Fruit fly (Drosophila melanogaster): Measurements from ENCODE around the gene Ir21a.
A peak's percentile ranks its signal among the peaks of the same experiment; 100 is the strongest.

Ir21a gene

DNA sequence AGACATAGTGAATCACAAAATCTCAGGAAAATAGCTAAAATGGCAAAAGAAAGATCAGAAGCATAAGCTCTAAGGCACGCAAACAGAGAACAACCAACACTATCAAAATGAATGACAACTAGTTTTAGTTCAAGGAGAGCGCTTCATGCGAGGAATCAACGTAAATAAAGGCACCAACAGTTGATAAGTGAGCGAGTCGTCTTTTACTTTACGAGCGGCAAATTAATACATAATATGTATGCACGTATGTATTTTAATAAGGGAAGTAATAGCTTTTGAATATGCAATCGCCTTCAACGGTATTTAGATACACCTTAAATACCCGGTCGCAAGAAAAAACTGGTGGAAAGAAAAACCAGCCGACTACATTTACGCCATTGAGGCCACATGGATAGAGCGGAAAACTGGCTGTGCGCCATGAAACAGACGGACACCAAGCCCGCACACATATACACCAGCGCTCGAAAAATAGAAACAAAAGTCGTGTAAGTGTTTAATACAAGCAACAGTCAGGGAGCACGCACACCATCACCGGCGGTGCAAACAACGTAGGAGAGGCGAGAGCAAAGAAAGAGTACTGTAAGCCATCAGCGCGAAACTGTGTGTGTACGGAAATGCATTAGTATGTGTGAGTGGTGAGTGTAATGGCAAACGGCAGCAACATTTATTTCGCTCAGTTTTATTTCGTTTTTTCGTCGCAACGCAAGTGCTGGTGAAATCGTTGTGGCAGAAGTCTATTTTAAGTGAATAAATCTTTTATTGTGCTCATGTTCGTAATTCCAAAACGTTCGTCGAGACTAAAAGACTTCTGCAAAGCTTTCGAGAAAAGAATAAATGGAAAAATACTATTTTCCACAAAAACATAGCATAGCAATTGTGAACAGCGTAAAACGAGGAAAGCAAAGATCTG, 41.7 kb upstream of the Ir21a start, which contains the start of gene dbr:
TSS of gene dbr (plus strand) at position 114 of the 910 bp plus-strand sequence.
- TF ChIP-seq woc (GFP tag; optimal IDR thresholded peaks at IDR 0.05) (no peak), CG9705 (GFP tag; optimal IDR thresholded peaks at IDR 0.05) (no peak), OdsH (GFP tag; optimal IDR thresholded peaks at IDR 0.05) (peak; percentile 13), psq (GFP tag; optimal IDR thresholded peaks at IDR 0.05) (peak; percentile 80), CrebA (GFP tag; optimal IDR thresholded peaks at IDR 0.05; ENCODE audit: borderline replicate concordance) (peak; percentile 62), sv (GFP tag; optimal IDR thresholded peaks at IDR 0.05) (no peak), Jra (GFP tag; optimal IDR thresholded peaks at IDR 0.05) (peak; percentile 28), Abd-B (GFP tag; optimal IDR thresholded peaks at IDR 0.05) (no peak), Sp1 (GFP tag; optimal IDR thresholded peaks at IDR 0.05) (peak; percentile 55), Dif (GFP tag; optimal IDR thresholded peaks at IDR 0.05; ENCODE audit: partially characterized antibody) (peak; percentile 86), foxo (GFP tag; optimal IDR thresholded peaks at IDR 0.05) (peak in 1 of 2 experiments; percentile 20), Rel (GFP tag; optimal IDR thresholded peaks at IDR 0.05) (peak; percentile 82), Rel (tag; optimal IDR thresholded peaks at IDR 0.05) (no peak), HLH106 (tag; optimal IDR thresholded peaks at IDR 0.05) (peak; percentile 10), Mio (GFP tag; optimal IDR thresholded peaks at IDR 0.05) (no peak), sage (GFP tag; optimal IDR thresholded peaks at IDR 0.05) (no peak), fru (GFP tag; optimal IDR thresholded peaks at IDR 0.05) (no peak), ey (GFP tag; optimal IDR thresholded peaks at IDR 0.05) (no peak), N (GFP tag; optimal IDR thresholded peaks at IDR 0.05) (peak; percentile 84), jim (GFP tag; optimal IDR thresholded peaks at IDR 0.05) (no peak), CG32264 (GFP tag; optimal IDR thresholded peaks at IDR 0.05) (no peak), dl (GFP tag; optimal IDR thresholded peaks at IDR 0.05; ENCODE audit: insufficient read depth in 1 of 2, partially characterized antibody in 2 of 2) (peak; percentile 78 to 88), tai (GFP tag; optimal IDR thresholded peaks at IDR 0.05) (peak; percentile 44), pan (optimal IDR thresholded peaks at IDR 0.05) (no peak), Hnf4 (GFP tag; optimal IDR thresholded peaks at IDR 0.05) (peak; percentile 25), dsf (GFP tag; optimal IDR thresholded peaks at IDR 0.05; ENCODE audit: borderline replicate concordance) (peak; percentile 3), brk (GFP tag; optimal IDR thresholded peaks at IDR 0.05) (peak; percentile 47), rgr (GFP tag; optimal IDR thresholded peaks at IDR 0.05) (no peak), Hr83 (GFP tag; optimal IDR thresholded peaks at IDR 0.05; ENCODE audit: poor library complexity, severe bottlenecking) (peak; percentile 47)

DNA sequence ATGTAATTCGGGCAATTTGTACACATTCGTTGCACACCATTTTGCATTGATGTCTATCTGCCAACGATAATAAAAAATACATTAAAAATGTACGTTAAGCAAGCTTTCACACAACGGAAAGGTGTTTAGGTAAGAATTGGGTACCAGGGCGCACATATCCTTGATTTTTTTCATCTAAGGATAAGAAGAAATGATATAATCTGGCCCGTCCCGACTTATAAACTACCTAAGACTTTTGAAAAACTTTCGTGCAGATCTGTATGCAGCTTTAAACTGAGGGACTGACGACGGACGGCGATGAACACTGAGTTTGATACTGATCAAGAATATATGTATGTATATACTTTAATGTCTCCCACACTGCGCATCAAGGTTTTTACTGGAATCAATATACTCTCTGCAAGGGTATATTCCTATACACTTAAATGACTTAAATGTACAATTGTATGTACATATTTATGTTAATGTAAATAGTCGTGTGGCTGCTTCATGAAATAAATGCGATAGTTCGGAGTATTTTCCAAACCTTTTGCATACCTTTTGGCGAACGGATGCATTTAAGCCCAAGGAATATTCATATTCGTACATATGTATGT, 40.5 kb upstream of the Ir21a start, which contains the start of gene Cda5:
TSS of gene Cda5 (minus strand) at position 51 of the 596 bp plus-strand sequence.
- no peak for TF ChIP-seq dmrt93B (GFP tag; optimal IDR thresholded peaks at IDR 0.05)
- TF ChIP-seq Myc (optimal IDR thresholded peaks at IDR 0.05): peak; percentile 16

DNA sequence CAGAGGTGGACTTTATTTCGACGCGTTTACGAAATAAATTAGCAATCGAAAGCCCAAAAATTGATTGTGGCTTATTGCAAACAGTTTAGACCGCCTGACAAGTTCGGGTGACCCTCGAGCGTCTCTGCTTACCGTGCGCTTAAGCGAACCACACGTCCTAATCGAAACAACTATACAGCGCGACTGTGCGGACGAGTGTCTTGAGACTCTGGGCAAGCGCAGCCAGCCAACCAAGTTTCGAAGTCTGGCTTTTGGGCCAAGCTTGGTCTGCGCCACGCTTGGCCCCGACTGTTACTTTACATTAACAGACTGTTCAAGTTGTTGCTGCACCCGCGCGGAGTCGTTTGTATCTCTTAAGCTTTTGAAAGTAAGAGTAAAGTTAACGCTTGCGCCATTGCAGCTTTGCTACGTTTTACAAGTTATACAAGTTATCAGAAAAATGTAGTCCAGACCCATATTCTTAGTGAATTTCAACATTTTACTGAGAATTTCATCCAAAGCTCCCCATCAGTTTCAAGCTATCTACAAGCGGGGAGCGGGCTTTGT, 34.2 kb upstream of the Ir21a start:
- TF ChIP-seq foxo (GFP tag; optimal IDR thresholded peaks at IDR 0.05): no peak
- no peak for TF ChIP-seq brk (GFP tag; optimal IDR thresholded peaks at IDR 0.05)
- no peak for TF ChIP-seq dl (GFP tag; optimal IDR thresholded peaks at IDR 0.05; ENCODE audit: insufficient read depth in 1 of 2, partially characterized antibody in 2 of 2)
- no peak for TF ChIP-seq usp (GFP tag; optimal IDR thresholded peaks at IDR 0.05)
- TF ChIP-seq sv (GFP tag; optimal IDR thresholded peaks at IDR 0.05): no peak
- TF ChIP-seq br (GFP tag; optimal IDR thresholded peaks at IDR 0.05): no peak
- TF ChIP-seq dsf (GFP tag; optimal IDR thresholded peaks at IDR 0.05; ENCODE audit: borderline replicate concordance): no peak
- TF ChIP-seq pan (optimal IDR thresholded peaks at IDR 0.05): no peak
- TF ChIP-seq OdsH (GFP tag; optimal IDR thresholded peaks at IDR 0.05): no peak
- no peak for TF ChIP-seq woc (GFP tag; optimal IDR thresholded peaks at IDR 0.05)
- no peak for TF ChIP-seq Jra (GFP tag; optimal IDR thresholded peaks at IDR 0.05)
- no peak for TF ChIP-seq dmrt93B (GFP tag; optimal IDR thresholded peaks at IDR 0.05)
- no peak for TF ChIP-seq Mio (GFP tag; optimal IDR thresholded peaks at IDR 0.05)
- no peak for TF ChIP-seq jim (GFP tag; optimal IDR thresholded peaks at IDR 0.05)
- TF ChIP-seq psq (GFP tag; optimal IDR thresholded peaks at IDR 0.05): no peak
- no peak for TF ChIP-seq Dif (GFP tag; optimal IDR thresholded peaks at IDR 0.05; ENCODE audit: partially characterized antibody)
- no peak for TF ChIP-seq Abd-B (GFP tag; optimal IDR thresholded peaks at IDR 0.05)
- TF ChIP-seq CG32264 (GFP tag; optimal IDR thresholded peaks at IDR 0.05): no peak
- TF ChIP-seq fru (GFP tag; optimal IDR thresholded peaks at IDR 0.05): no peak

Data from whole organism, wandering third instar larva.